Fruit fly (Drosophila melanogaster) whole organism, wandering third instar larva: ENCODE results near the gene CG11588.

Experiments
- br ChIP-seq: fragments of 200-800 bp; sonication (Bioruptor generic); optimal IDR thresholded peaks from 2 replicates; lab custom pipeline; 2016; ENCODE audit warnings: missing biosample characterization, missing genetic modification characterization
- brk ChIP-seq: fragments of 200-800 bp; sonication (Bioruptor generic); optimal IDR thresholded peaks from 2 replicates; lab custom pipeline; 2016; ENCODE audit warnings: missing biosample characterization, mild to moderate bottlenecking, missing genetic modification characterization
- h ChIP-seq: fragments of 200-800 bp; sonication (Bioruptor generic); optimal IDR thresholded peaks from 3 replicates; lab custom pipeline; 2016; ENCODE audit warnings: missing biosample characterization, mild to moderate bottlenecking, missing genetic modification characterization
- jim ChIP-seq: fragments of 175-275, 200-325 bp; sonication (Bioruptor generic); optimal IDR thresholded peaks from 2 replicates; lab custom pipeline; 2016; ENCODE audit warnings: missing biosample characterization, mild to moderate bottlenecking, missing genetic modification characterization
- lola ChIP-seq: fragments of >200 bp; optimal IDR thresholded peaks from 2 replicates; lab custom pipeline; 2017; ENCODE audit warnings: missing biosample characterization, missing genetic modification characterization
- psq ChIP-seq: fragments of 200-800 bp; sonication (Bioruptor generic); optimal IDR thresholded peaks from 3 replicates; lab custom pipeline; 2017; ENCODE audit warnings: missing biosample characterization, mild to moderate bottlenecking, missing genetic modification characterization, moderate library complexity
- sage ChIP-seq: fragments of 200-800 bp; sonication (Bioruptor generic); optimal IDR thresholded peaks from 2 replicates; lab custom pipeline; 2016; ENCODE audit warnings: missing biosample characterization, mild to moderate bottlenecking, missing genetic modification characterization
- usp ChIP-seq: fragments of >200 bp; optimal IDR thresholded peaks from 2 replicates; lab custom pipeline; 2017; ENCODE audit warnings: missing biosample characterization, missing genetic modification characterization

DNA sequence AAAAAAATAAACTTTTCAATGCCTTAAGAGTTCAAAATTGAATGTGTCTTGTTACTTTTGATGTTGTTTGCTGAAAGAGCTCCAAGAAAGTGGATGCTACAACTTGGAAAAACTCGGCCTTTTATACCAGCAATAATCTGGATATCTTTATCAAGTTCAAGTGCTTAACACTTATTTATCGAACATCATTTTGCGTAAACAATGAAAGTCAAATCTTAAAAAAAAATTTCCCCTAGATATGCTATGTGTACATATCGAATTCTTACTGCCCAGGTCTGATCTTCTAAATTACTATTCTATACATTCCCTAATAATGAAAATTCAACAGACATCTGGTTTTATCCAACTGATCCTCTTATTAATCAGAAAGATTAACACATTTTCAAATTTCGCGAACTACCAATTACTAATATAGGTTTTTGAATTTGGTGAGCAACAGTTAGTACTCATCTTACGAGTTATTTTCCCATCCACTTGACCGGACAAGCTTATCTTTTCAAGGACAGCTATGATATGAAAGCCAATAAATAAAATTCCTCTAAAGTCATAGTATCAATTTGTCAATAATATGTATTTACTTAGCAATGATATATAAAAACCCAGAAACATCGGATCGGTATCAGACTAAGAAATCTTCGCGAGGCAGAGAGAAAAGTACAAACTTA is 36.5 kb downstream of the CG11588 start, which contains the start of the genes CG11570 and CG43294:
- TF ChIP-seq jim (GFP tag; lab: Kevin White, UChicago) = no peak
- no peak for TF ChIP-seq brk (GFP tag; lab: Kevin White, UChicago)
- TF ChIP-seq psq = no peak
- TF ChIP-seq h (GFP tag; lab: Kevin White, UChicago) = no peak
- TF ChIP-seq sage = no peak
- TF ChIP-seq lola (GFP tag; lab: Kevin White, UChicago) = no peak
- no peak for TF ChIP-seq br (GFP tag; lab: Kevin White, UChicago)
- TF ChIP-seq usp = no peak
